Fruit fly (Drosophila melanogaster) whole organism, prepupa: ENCODE measurements around the gene tna.

Experiments
- CG11294 ChIP-seq: fragments of 200-800 bp; sonication (Bioruptor generic); IDR thresholded peaks from 2 replicates; pipeline ENCODE4 v1.3.6; 2022; ENCODE audit warnings: missing biosample characterization, missing genetic modification characterization
- CG1621 ChIP-seq: fragments of 200-800 bp; sonication (Bioruptor generic); optimal IDR thresholded peaks from 3 replicates; lab custom pipeline; 2018; ENCODE audit warnings: missing biosample characterization, mild to moderate bottlenecking, missing genetic modification characterization
- CG16779 ChIP-seq: fragments of 200-800 bp; sonication (Bioruptor generic); optimal IDR thresholded peaks from 3 replicates; lab custom pipeline; 2017; ENCODE audit warnings: missing biosample characterization, mild to moderate bottlenecking, missing genetic modification characterization
- CG4318 ChIP-seq: fragments of 200-800 bp; sonication (Bioruptor generic); optimal IDR thresholded peaks from 3 replicates; lab custom pipeline; 2017; ENCODE audit warnings: missing biosample characterization, mild to moderate bottlenecking, missing genetic modification characterization
- CG6163 ChIP-seq: fragments of 200-800 bp; sonication (Bioruptor generic); IDR thresholded peaks from 3 replicates; pipeline ENCODE4 v1.3.6; 2022; ENCODE audit warnings: missing biosample characterization, missing genetic modification characterization
- CG6276 ChIP-seq: fragments of 200-800 bp; sonication (Bioruptor generic); optimal IDR thresholded peaks from 2 replicates; lab custom pipeline; 2017; ENCODE audit warnings: missing biosample characterization, mild to moderate bottlenecking, missing genetic modification characterization
- CG7368 ChIP-seq: fragments of 200-800 bp; sonication (Bioruptor generic); optimal IDR thresholded peaks from 3 replicates; lab custom pipeline; 2016; ENCODE audit warnings: missing biosample characterization, missing genetic modification characterization
- CG8632 ChIP-seq: fragments of 200-800 bp; sonication (Bioruptor generic); optimal IDR thresholded peaks from 3 replicates; lab custom pipeline; 2016; ENCODE audit warnings: missing biosample characterization, missing genetic modification characterization
- Hr38 ChIP-seq: sonication (Bioruptor generic); optimal IDR thresholded peaks from 2 replicates; lab custom pipeline; 2016; ENCODE audit warnings: missing biosample characterization, missing genetic modification characterization
- Sox15 ChIP-seq: fragments of 200-800 bp; sonication (Bioruptor generic); optimal IDR thresholded peaks from 3 replicates; lab custom pipeline; 2016; ENCODE audit warnings: missing biosample characterization, missing genetic modification characterization

DNA sequence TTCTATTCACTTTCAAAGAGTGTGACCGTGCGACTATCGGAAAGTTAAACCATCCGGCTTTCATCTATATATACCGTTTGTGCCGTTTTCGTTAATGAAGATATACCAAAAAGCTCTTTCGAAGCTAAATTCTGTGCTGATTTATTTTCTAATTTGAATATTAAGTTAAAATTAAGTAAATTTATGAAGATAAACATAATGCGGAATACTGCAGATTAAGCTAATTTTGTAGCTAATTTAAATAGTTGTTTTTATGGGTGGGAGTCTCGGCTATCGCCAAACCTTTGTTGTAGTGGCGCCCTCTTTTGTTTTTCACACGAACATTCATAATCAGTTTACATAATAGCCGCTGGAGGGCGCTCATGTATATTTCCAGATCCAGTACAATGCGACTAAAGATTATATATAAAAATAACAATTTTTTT lies 63.8 kb downstream of the tna start, which contains the start of gene Aps:
- TF ChIP-seq CG6163 (GFP tag; lab: Robert Waterston, UW) (no peak; the same call in 2 of the 3 replicates), Sox15 (no peak), CG16779 (tag; lab: Kevin White, UChicago) (no peak), CG7368 (GFP tag; lab: Kevin White, UChicago) (no peak), CG6276 (GFP tag; lab: Kevin White, UChicago) (no peak), CG1621 (no peak), CG4318 (no peak), CG11294 (GFP tag; lab: Robert Waterston, UW) (no peak), Hr38 (GFP tag; lab: Kevin White, UChicago) (no peak), CG8632 (GFP tag; lab: Kevin White, UChicago) (no peak)
